Worm (Caenorhabditis elegans) whole organism, L2 larva: ENCODE measurements around the gene dpy-28.

Experiments used
- C34F6.9 ChIP-seq: fragments of 150-350 bp; optimal IDR thresholded peaks from 2 replicates; lab custom pipeline; 2014; ENCODE audit warnings: missing biosample characterization, missing genetic modification characterization
- F13H6.1 ChIP-seq: sonication (generic microtip); optimal IDR thresholded peaks from 2 replicates; lab custom pipeline; 2016; ENCODE audit warnings: missing genetic modification characterization, missing compliant biosample characterization
- R02D3.7 ChIP-seq: fragments of 150-350 bp; optimal IDR thresholded peaks from 2 replicates; lab custom pipeline; 2014; ENCODE audit warnings: missing biosample characterization, missing genetic modification characterization
- Y55F3AM.14 ChIP-seq: fragments of 200-800 bp; sonication (Bioruptor generic); optimal IDR thresholded peaks from 2 replicates; lab custom pipeline; 2018; ENCODE audit warnings: mild to moderate bottlenecking, missing genetic modification characterization, missing compliant biosample characterization
- ZK546.5 ChIP-seq: sonication (generic microtip); optimal IDR thresholded peaks from 2 replicates; lab custom pipeline; 2017; ENCODE audit warnings: missing biosample characterization, missing genetic modification characterization
- alr-1 ChIP-seq: fragments of 150-350 bp; optimal IDR thresholded peaks from 2 replicates; lab custom pipeline; 2014; ENCODE audit warnings: missing biosample characterization, missing genetic modification characterization
- aly-2 ChIP-seq: fragments of 150-350 bp; optimal IDR thresholded peaks from 2 replicates; lab custom pipeline; 2014; ENCODE audit warnings: missing biosample characterization, missing genetic modification characterization
- ama-1 ChIP-seq: fragments of 150-350 bp; optimal IDR thresholded peaks from 2 replicates; lab custom pipeline; 2018; ENCODE audit warnings: inconsistent platforms
- blmp-1 ChIP-seq: sonication (generic microtip); optimal IDR thresholded peaks from 2 replicates; lab custom pipeline; 2017; ENCODE audit warnings: missing genetic modification characterization, mild to moderate bottlenecking, missing compliant biosample characterization, antibody characterized with exemption, moderate library complexity; ENCODE audit not compliant: insufficient read depth
- ceh-16 ChIP-seq: fragments of 150-350 bp; optimal IDR thresholded peaks from 2 replicates; lab custom pipeline; 2014; ENCODE audit warnings: missing biosample characterization, missing genetic modification characterization
- ceh-82 ChIP-seq: fragments of 150-350 bp; optimal IDR thresholded peaks from 2 replicates; lab custom pipeline; 2014; ENCODE audit warnings: missing biosample characterization, missing genetic modification characterization
- crh-2 ChIP-seq: sonication (generic microtip); optimal IDR thresholded peaks from 2 replicates; lab custom pipeline; 2017; ENCODE audit warnings: missing biosample characterization, missing genetic modification characterization
- egl-27 ChIP-seq: sonication (generic microtip); optimal IDR thresholded peaks from 3 replicates; lab custom pipeline; 2017; ENCODE audit warnings: missing biosample characterization, missing genetic modification reagents, missing genetic modification characterization
- elt-3 ChIP-seq: sonication (generic microtip); optimal IDR thresholded peaks from 2 replicates; lab custom pipeline; 2017; ENCODE audit warnings: missing biosample characterization, missing genetic modification characterization
- fos-1 ChIP-seq: fragments of 150-350 bp; optimal IDR thresholded peaks from 2 replicates; lab custom pipeline; 2014; ENCODE audit warnings: missing biosample characterization, missing genetic modification characterization
- gmeb-1 ChIP-seq: fragments of 150-350 bp; optimal IDR thresholded peaks from 2 replicates; lab custom pipeline; 2014; ENCODE audit warnings: missing biosample characterization, missing genetic modification characterization
- lin-11 ChIP-seq: fragments of 150-350 bp; sonication (generic microtip); optimal IDR thresholded peaks from 2 replicates; lab custom pipeline; 2014; ENCODE audit warnings: missing biosample characterization, missing genetic modification characterization, inconsistent platforms, mixed read lengths
- lin-13 ChIP-seq: fragments of 150-350 bp; optimal IDR thresholded peaks from 2 replicates; lab custom pipeline; 2014; ENCODE audit warnings: missing biosample characterization, missing genetic modification reagents, missing genetic modification characterization
- lsy-2 ChIP-seq, 2 experiments: fragments of 150-350 bp in 1 of 2; sonication (generic microtip) in 1 of 2; optimal IDR thresholded peaks; 2 replicates each; lab custom pipeline; 2014 to 2017; ENCODE audit warnings: missing biosample characterization in 2 of 2, missing genetic modification characterization in 2 of 2
- mab-5 ChIP-seq: fragments of 150-350 bp; optimal IDR thresholded peaks from 2 replicates; lab custom pipeline; 2014; ENCODE audit warnings: missing biosample characterization, missing genetic modification characterization
- nhr-10 ChIP-seq: sonication (generic microtip); optimal IDR thresholded peaks from 2 replicates; lab custom pipeline; 2017; ENCODE audit warnings: missing biosample characterization, missing genetic modification characterization
- nhr-11 ChIP-seq: fragments of 150-350 bp; optimal IDR thresholded peaks from 2 replicates; lab custom pipeline; 2014; ENCODE audit warnings: missing biosample characterization, missing genetic modification characterization
- nhr-129 ChIP-seq: fragments of 150-350 bp; optimal IDR thresholded peaks from 2 replicates; lab custom pipeline; 2014; ENCODE audit warnings: missing biosample characterization, missing genetic modification characterization
- nhr-21 ChIP-seq: fragments of 150-350 bp; optimal IDR thresholded peaks from 2 replicates; lab custom pipeline; 2014; ENCODE audit warnings: missing biosample characterization, missing genetic modification characterization
- nhr-23 ChIP-seq: fragments of 150-350 bp; optimal IDR thresholded peaks from 2 replicates; lab custom pipeline; 2014; ENCODE audit warnings: missing biosample characterization, missing genetic modification reagents, missing genetic modification characterization
- nhr-25 ChIP-seq: fragments of 150-350 bp; sonication (generic microtip); optimal IDR thresholded peaks from 3 replicates; lab custom pipeline; 2014; ENCODE audit warnings: missing biosample characterization, missing genetic modification characterization
- nhr-77 ChIP-seq: fragments of 150-350 bp; optimal IDR thresholded peaks from 2 replicates; lab custom pipeline; 2014; ENCODE audit warnings: missing biosample characterization, missing genetic modification characterization
- peb-1 ChIP-seq: fragments of 150-350 bp; optimal IDR thresholded peaks from 2 replicates; lab custom pipeline; 2014; ENCODE audit warnings: missing biosample characterization, missing genetic modification characterization
- sem-4 ChIP-seq: fragments of 150-350 bp; optimal IDR thresholded peaks from 2 replicates; lab custom pipeline; 2014; ENCODE audit warnings: missing biosample characterization, missing genetic modification reagents, missing genetic modification characterization
- skn-1 ChIP-seq: sonication (generic microtip); optimal IDR thresholded peaks from 2 replicates; lab custom pipeline; 2017; ENCODE audit warnings: missing biosample characterization, missing genetic modification characterization
- sma-3 ChIP-seq: sonication (generic microtip); optimal IDR thresholded peaks from 2 replicates; lab custom pipeline; 2016; ENCODE audit warnings: missing genetic modification reagents, missing genetic modification characterization, missing compliant biosample characterization
- sma-9 ChIP-seq, 2 experiments: fragments of 150-350 bp in 1 of 2; sonication (generic microtip) in 1 of 2; optimal IDR thresholded peaks; 2 replicates each; lab custom pipeline; 2014 to 2016; ENCODE audit warnings: missing genetic modification characterization in 2 of 2, mild to moderate bottlenecking in 1 of 2, missing biosample characterization in 1 of 2, missing compliant biosample characterization in 1 of 2, missing genetic modification reagents in 1 of 2, moderate library complexity in 1 of 2
- unc-39 ChIP-seq: fragments of 150-350 bp; optimal IDR thresholded peaks from 2 replicates; lab custom pipeline; 2014; ENCODE audit warnings: missing biosample characterization, missing genetic modification characterization
- unc-55 ChIP-seq: fragments of 150-350 bp; sonication (generic microtip); optimal IDR thresholded peaks from 3 replicates; lab custom pipeline; 2014; ENCODE audit warnings: missing biosample characterization, missing genetic modification reagents, missing genetic modification characterization
- unc-62 ChIP-seq: fragments of 150-350 bp; optimal IDR thresholded peaks from 2 replicates; lab custom pipeline; 2014; ENCODE audit warnings: missing biosample characterization, missing genetic modification reagents, missing genetic modification characterization
- zag-1 ChIP-seq: fragments of 150-350 bp; optimal IDR thresholded peaks from 2 replicates; lab custom pipeline; 2014; ENCODE audit warnings: missing biosample characterization, missing genetic modification characterization

dpy-28 gene

ce11 chrIII:10818364-10818763 lies 55.4 kb downstream of the dpy-28 start:
- TF ChIP-seq mab-5 (tag; lab: Kevin White, UChicago) (no peak), unc-62 (no peak), ceh-82 (tag; lab: Kevin White, UChicago) (no peak), nhr-77 (no peak), Y55F3AM.14 (GFP tag; lab: Kevin White, UChicago) (peak; percentile 4), gmeb-1 (tag; lab: Kevin White, UChicago) (peak; percentile 33), nhr-21 (tag; lab: Kevin White, UChicago) (no peak), alr-1 (tag; lab: Kevin White, UChicago) (no peak), unc-55 (GFP tag; lab: Kevin White, UChicago) (peak; percentile 78), lin-13 (GFP tag; lab: Kevin White, UChicago) (peak; percentile 56), sma-3 (GFP tag; lab: Kevin White, UChicago) (peak; percentile 58), nhr-129 (tag; lab: Kevin White, UChicago) (peak; percentile 72), nhr-25 (peak; percentile 64), crh-2 (tag; lab: Kevin White, UChicago) (peak; percentile 71), unc-39 (no peak), F13H6.1 (tag; lab: Kevin White, UChicago) (peak; percentile 59), nhr-11 (tag; lab: Kevin White, UChicago) (no peak), zag-1 (tag; lab: Kevin White, UChicago) (peak; percentile 0), sem-4 (peak; percentile 15), skn-1 (tag; lab: Kevin White, UChicago) (no peak), nhr-10 (tag; lab: Kevin White, UChicago) (no peak), egl-27 (tag; lab: Kevin White, UChicago) (peak; percentile 42), C34F6.9 (tag; lab: Kevin White, UChicago) (peak; percentile 72), elt-3 (tag; lab: Kevin White, UChicago) (no peak), nhr-23 (tag; lab: Kevin White, UChicago) (no peak), peb-1 (tag; lab: Kevin White, UChicago) (no peak), blmp-1 (tag; lab: Kevin White, UChicago) (peak; percentile 83), ama-1 (lab: Kevin White, UChicago) (no peak), lsy-2 (tag; optimal IDR thresholded peaks at IDR 0.05; lab: Kevin White, UChicago) (peak in 1 of 2 experiments; percentile 64), ZK546.5 (tag; lab: Kevin White, UChicago) (no peak), aly-2 (tag; lab: Kevin White, UChicago) (no peak), sma-9 (GFP tag; optimal IDR thresholded peaks at IDR 0.05; lab: Kevin White, UChicago) (peak; percentile 29), sma-9 (tag; optimal IDR thresholded peaks at IDR 0.05; lab: Kevin White, UChicago) (no peak), fos-1 (tag; lab: Kevin White, UChicago) (peak; percentile 77)

DNA sequence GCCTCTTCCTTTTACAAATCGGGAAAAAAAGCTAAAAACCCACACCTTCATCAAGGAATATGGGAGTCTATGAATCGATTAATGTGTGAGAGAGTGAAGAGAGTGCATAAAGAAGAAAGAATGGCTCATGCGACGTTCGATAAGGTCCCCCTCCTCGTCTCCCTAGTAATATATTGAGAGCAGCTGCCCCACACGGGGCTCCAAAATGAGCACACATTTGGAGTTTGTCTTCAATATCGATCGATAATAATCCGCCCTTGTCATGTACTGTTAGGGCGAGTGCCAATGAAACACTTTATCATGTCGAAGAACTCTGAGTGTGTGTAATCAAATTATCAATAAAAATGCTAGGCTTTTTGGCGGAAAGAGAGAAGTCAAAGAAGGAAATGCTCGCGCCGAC lies 56.3 kb downstream of the dpy-28 start:
- TF ChIP-seq ceh-16 (tag; lab: Kevin White, UChicago) (no peak), fos-1 (tag; lab: Kevin White, UChicago) (peak; percentile 45)

- TF ChIP-seq F13H6.1 (tag; lab: Kevin White, UChicago): peak; percentile 79
- no peak for TF ChIP-seq Y55F3AM.14 (GFP tag; lab: Kevin White, UChicago)
- peak in 1 of 2 experiments; percentile 57 for TF ChIP-seq lsy-2 (tag; optimal IDR thresholded peaks at IDR 0.05; lab: Kevin White, UChicago)
- TF ChIP-seq R02D3.7 (tag; lab: Kevin White, UChicago): no peak
- TF ChIP-seq skn-1 (tag; lab: Kevin White, UChicago): no peak
- TF ChIP-seq blmp-1 (tag; lab: Kevin White, UChicago): no peak
- peak; percentile 60 for TF ChIP-seq nhr-129 (tag; lab: Kevin White, UChicago)
- TF ChIP-seq C34F6.9 (tag; lab: Kevin White, UChicago): peak; percentile 20
- TF ChIP-seq sma-9 (GFP tag; optimal IDR thresholded peaks at IDR 0.05; lab: Kevin White, UChicago): peak; percentile 58
- TF ChIP-seq sma-9 (tag; optimal IDR thresholded peaks at IDR 0.05; lab: Kevin White, UChicago): no peak
- no peak for TF ChIP-seq lin-11
- TF ChIP-seq, all 48 proteins: peak for 5
Measured at ce11 chrIII:10819778-10820177, 56.8 kb downstream of the dpy-28 start.
